Fruit fly (Drosophila melanogaster) whole organism, embryonic: ENCODE data around the gene twe.

Experiments
- Blimp-1 ChIP-seq: fragments of 200-800 bp; sonication (Bioruptor generic); optimal IDR thresholded peaks from 3 replicates; lab custom pipeline; 2018; ENCODE audit warnings: missing biosample characterization, missing genetic modification characterization, mild to moderate bottlenecking, moderate library complexity, missing genetic modification reagents
- CG10543 ChIP-seq: fragments of 200-800 bp; sonication (Bioruptor generic); optimal IDR thresholded peaks from 3 replicates; lab custom pipeline; 2017; ENCODE audit warnings: missing biosample characterization, mild to moderate bottlenecking, missing genetic modification characterization, moderate library complexity
- CG10565 ChIP-seq: fragments of 200-800 bp; sonication (Bioruptor generic); optimal IDR thresholded peaks from 3 replicates; lab custom pipeline; 2016; ENCODE audit warnings: missing biosample characterization, mild to moderate bottlenecking, missing genetic modification characterization
- CG11504 ChIP-seq: fragments of 200-800 bp; sonication (Bioruptor generic); optimal IDR thresholded peaks from 3 replicates; lab custom pipeline; 2019; ENCODE audit warnings: missing biosample characterization, mild to moderate bottlenecking, missing genetic modification characterization, moderate library complexity
- CG12299 ChIP-seq: fragments of 200-800 bp; sonication (Bioruptor generic); optimal IDR thresholded peaks from 2 replicates; lab custom pipeline; 2018; ENCODE audit warnings: missing biosample characterization, mild to moderate bottlenecking, missing genetic modification characterization
- CG13424 ChIP-seq: fragments of 200-800 bp; sonication (Bioruptor generic); optimal IDR thresholded peaks from 2 replicates; lab custom pipeline; 2019; ENCODE audit warnings: missing biosample characterization, mild to moderate bottlenecking, missing genetic modification characterization, moderate library complexity
- CG15269 ChIP-seq: fragments of 200-800 bp; sonication (Bioruptor generic); optimal IDR thresholded peaks from 2 replicates; lab custom pipeline; 2018; ENCODE audit warnings: missing biosample characterization, mild to moderate bottlenecking, missing genetic modification characterization, moderate library complexity
- CG17385 ChIP-seq: fragments of 200-800 bp; sonication (Bioruptor generic); optimal IDR thresholded peaks from 3 replicates; lab custom pipeline; 2018; ENCODE audit warnings: missing biosample characterization, mild to moderate bottlenecking, missing genetic modification characterization
- CG17829 ChIP-seq: fragments of 200-800 bp; optimal IDR thresholded peaks from 2 replicates; lab custom pipeline; 2019; ENCODE audit warnings: missing biosample characterization, mild to moderate bottlenecking, missing genetic modification characterization, moderate library complexity
- CG18619 ChIP-seq: fragments of 200-800 bp; sonication (Bioruptor generic); optimal IDR thresholded peaks from 3 replicates; lab custom pipeline; 2017; ENCODE audit warnings: missing biosample characterization, mild to moderate bottlenecking, missing genetic modification characterization
- CG2116 ChIP-seq: fragments of 200-800 bp; sonication (Bioruptor generic); optimal IDR thresholded peaks from 3 replicates; lab custom pipeline; 2018; ENCODE audit warnings: missing biosample characterization, mild to moderate bottlenecking, missing genetic modification characterization
- CG2199 ChIP-seq: fragments of 200-800 bp; sonication (Bioruptor generic); IDR thresholded peaks from 3 replicates; pipeline ENCODE4 v1.3.6; 2022; ENCODE audit warnings: missing biosample characterization, missing genetic modification characterization
- CG2678 ChIP-seq: fragments of 200-800 bp; sonication (Bioruptor generic); optimal IDR thresholded peaks from 3 replicates; lab custom pipeline; 2019; ENCODE audit warnings: missing biosample characterization, mild to moderate bottlenecking, missing genetic modification characterization, moderate library complexity
- CG31365 ChIP-seq: fragments of 200-800 bp; sonication (Bioruptor generic); optimal IDR thresholded peaks from 2 replicates; lab custom pipeline; 2018; ENCODE audit warnings: missing biosample characterization, mild to moderate bottlenecking, missing genetic modification characterization
- CG32532 ChIP-seq: fragments of 200-800 bp; sonication (Bioruptor generic); IDR thresholded peaks from 2 replicates; pipeline ENCODE4 v1.3.6; 2022; ENCODE audit warnings: missing biosample characterization, missing genetic modification characterization
- CG32767 ChIP-seq: fragments of 200-800 bp; sonication (Bioruptor generic); IDR thresholded peaks from 2 replicates; pipeline ENCODE4 v1.3.6; 2022; ENCODE audit warnings: missing biosample characterization, missing genetic modification characterization
- CG42726 ChIP-seq: fragments of 200-800 bp; sonication (Bioruptor generic); IDR thresholded peaks from 2 replicates; pipeline ENCODE4 v1.3.6; 2022; ENCODE audit warnings: missing biosample characterization, missing genetic modification characterization; ENCODE audit not compliant: partially characterized antibody
- CG8290 ChIP-seq, 3 experiments: fragments of 200-800 bp; sonication (Bioruptor generic); optimal IDR thresholded peaks; 2 replicates each; lab custom pipeline; 2016 to 2019; ENCODE audit warnings: missing biosample characterization in 3 of 3, missing genetic modification characterization in 3 of 3, mild to moderate bottlenecking in 2 of 3, moderate library complexity in 1 of 3
- CG8765 ChIP-seq: fragments of 200-800 bp; sonication (Bioruptor generic); IDR thresholded peaks from 2 replicates; pipeline ENCODE4 v1.3.6; 2022; ENCODE audit warnings: missing biosample characterization, missing genetic modification characterization
- CkIIα-i1 ChIP-seq: fragments of 200-800 bp; sonication (Bioruptor generic); IDR thresholded peaks from 2 replicates; pipeline ENCODE4 v1.3.6; 2022; ENCODE audit warnings: missing biosample characterization, missing genetic modification characterization
- Dip3 ChIP-seq: fragments of 200-800 bp; sonication (Bioruptor generic); optimal IDR thresholded peaks from 3 replicates; lab custom pipeline; 2016; ENCODE audit warnings: missing biosample characterization, missing genetic modification characterization
- Dll ChIP-seq: fragments of 200-800 bp; sonication (Bioruptor generic); IDR thresholded peaks from 4 replicates; pipeline ENCODE4 v1.3.6; 2022; ENCODE audit warnings: missing biosample characterization, missing genetic modification characterization; ENCODE audit not compliant: partially characterized antibody
- Dp ChIP-seq: fragments of 200-800 bp; sonication (Bioruptor generic); optimal IDR thresholded peaks from 2 replicates; lab custom pipeline; 2018; ENCODE audit warnings: missing biosample characterization, mild to moderate bottlenecking, missing genetic modification characterization, moderate library complexity
- Ets97D ChIP-seq: fragments of 200-800 bp; sonication (Bioruptor generic); optimal IDR thresholded peaks from 3 replicates; lab custom pipeline; 2016; ENCODE audit warnings: missing biosample characterization, missing genetic modification characterization
- Fer2 ChIP-seq: fragments of 200-800 bp; sonication (Bioruptor generic); optimal IDR thresholded peaks from 2 replicates; lab custom pipeline; 2018; ENCODE audit warnings: missing biosample characterization, mild to moderate bottlenecking, missing genetic modification characterization, moderate library complexity
- Jarid2 ChIP-seq: fragments of 200-800 bp; sonication (Bioruptor generic); optimal IDR thresholded peaks from 3 replicates; lab custom pipeline; 2017; ENCODE audit warnings: mild to moderate bottlenecking, missing biosample characterization, missing genetic modification reagents, missing genetic modification characterization
- Kr ChIP-seq: fragments of 200-800 bp; sonication (Bioruptor generic); optimal IDR thresholded peaks from 2 replicates; lab custom pipeline; 2017; ENCODE audit warnings: missing biosample characterization, mild to moderate bottlenecking, missing genetic modification characterization
- MTF-1 ChIP-seq: fragments of 200-800 bp; sonication (Bioruptor generic); optimal IDR thresholded peaks from 2 replicates; lab custom pipeline; 2018; ENCODE audit warnings: missing biosample characterization, mild to moderate bottlenecking, missing genetic modification characterization, borderline replicate concordance
- Mrtf ChIP-seq: fragments of 200-800 bp; sonication (Bioruptor generic); IDR thresholded peaks from 3 replicates; pipeline ENCODE4 v1.3.6; 2022; ENCODE audit warnings: missing biosample characterization, missing genetic modification characterization
- NK7.1 ChIP-seq: fragments of 200-800 bp; sonication (Bioruptor generic); optimal IDR thresholded peaks from 3 replicates; lab custom pipeline; 2016; ENCODE audit warnings: missing biosample characterization, missing genetic modification characterization
- Opbp ChIP-seq: fragments of 200-800 bp; sonication (Bioruptor generic); IDR thresholded peaks from 3 replicates; pipeline ENCODE4 v1.3.6; 2022; ENCODE audit warnings: missing biosample characterization, missing genetic modification characterization; ENCODE audit not compliant: partially characterized antibody
- Pdp1 ChIP-seq, 2 experiments: fragments of 200-800 bp; sonication (Bioruptor generic); optimal IDR thresholded peaks; 3 replicates each; lab custom pipeline; 2016; ENCODE audit warnings: missing biosample characterization in 2 of 2, missing genetic modification characterization in 2 of 2, mild to moderate bottlenecking in 1 of 2, moderate library complexity in 1 of 2
- Stat92E ChIP-seq, 3 experiments: fragments of >200 bp in 2 of 3; fragments of 200-800 bp in 1 of 3; sonication (Bioruptor generic) in 1 of 3; optimal IDR thresholded peaks; 2 replicates each; lab custom pipeline; 2017 to 2019; ENCODE audit warnings: missing biosample characterization in 3 of 3, missing genetic modification characterization in 3 of 3, mild to moderate bottlenecking in 1 of 3, moderate library complexity in 1 of 3
- YL-1 ChIP-seq: fragments of 200-800 bp; sonication (Bioruptor generic); optimal IDR thresholded peaks from 3 replicates; lab custom pipeline; 2017; ENCODE audit warnings: missing biosample characterization, mild to moderate bottlenecking, missing genetic modification characterization
- cato ChIP-seq: fragments of 200-800 bp; sonication (Bioruptor generic); optimal IDR thresholded peaks from 2 replicates; lab custom pipeline; 2016; ENCODE audit warnings: missing biosample characterization, missing genetic modification characterization, borderline replicate concordance
- cg ChIP-seq: fragments of 200-800 bp; sonication (Bioruptor generic); optimal IDR thresholded peaks from 3 replicates; lab custom pipeline; 2019; ENCODE audit warnings: missing biosample characterization, mild to moderate bottlenecking, missing genetic modification characterization, moderate library complexity
- chif ChIP-seq, 2 experiments: fragments of 200-800 bp; sonication (Bioruptor generic); optimal IDR thresholded peaks; 3 replicates each; lab custom pipeline; 2016; ENCODE audit warnings: missing biosample characterization in 2 of 2, missing genetic modification characterization in 2 of 2
- dati ChIP-seq: fragments of 200-800 bp; sonication (Bioruptor generic); IDR thresholded peaks from 2 replicates; pipeline ENCODE4 v1.3.6; 2022; ENCODE audit warnings: missing biosample characterization, missing genetic modification characterization
- dysf ChIP-seq: fragments of 200-800 bp; sonication (Bioruptor generic); IDR thresholded peaks from 3 replicates; pipeline ENCODE4 v1.3.6; 2022; ENCODE audit warnings: missing biosample characterization, missing genetic modification characterization
- fru ChIP-seq: fragments of >200 bp; optimal IDR thresholded peaks from 2 replicates; lab custom pipeline; 2017
- hth ChIP-seq: fragments of >200 bp; optimal IDR thresholded peaks from 2 replicates; lab custom pipeline; 2017; ENCODE audit warnings: inconsistent platforms
- insv ChIP-seq, 2 experiments: fragments of 200-800 bp; sonication (Bioruptor generic); optimal IDR thresholded peaks; 3 replicates each; lab custom pipeline; 2016 to 2018; ENCODE audit warnings: missing biosample characterization in 2 of 2, missing genetic modification characterization in 2 of 2
- ken ChIP-seq: fragments of 200-800 bp; sonication (Bioruptor generic); IDR thresholded peaks from 3 replicates; pipeline ENCODE4 v1.3.6; 2022; ENCODE audit warnings: missing biosample characterization, missing genetic modification characterization
- lola ChIP-seq, 3 experiments: fragments of >200 bp in 2 of 3; fragments of 200-800 bp in 1 of 3; sonication (Bioruptor generic) in 1 of 3; optimal IDR thresholded peaks; 2 replicates each; lab custom pipeline; 2017 to 2019; ENCODE audit warnings: missing biosample characterization in 3 of 3, missing genetic modification characterization in 3 of 3, mild to moderate bottlenecking in 1 of 3, moderate library complexity in 1 of 3
- lov ChIP-seq, 2 experiments: fragments of 200-800 bp in 1 of 2; fragments of >200 bp in 1 of 2; sonication (Bioruptor generic) in 1 of 2; IDR thresholded peaks in 1 of 2; optimal IDR thresholded peaks in 1 of 2; 2 replicates in 1 of 2; 3 replicates in 1 of 2; pipeline versions ENCODE4 v1.3.6 to Lab custom; 2017 to 2022; ENCODE audit warnings: missing biosample characterization in 1 of 2, missing genetic modification characterization in 1 of 2
- p53 ChIP-seq: fragments of 200-800 bp; sonication (Bioruptor generic); optimal IDR thresholded peaks from 2 replicates; lab custom pipeline; 2016; ENCODE audit warnings: missing biosample characterization, missing genetic modification characterization
- ttk ChIP-seq: fragments of 200-800 bp; sonication (Bioruptor generic); IDR thresholded peaks from 2 replicates; pipeline ENCODE4 v2.1.2; 2022; ENCODE audit warnings: missing biosample characterization, missing genetic modification characterization
- usp ChIP-seq: fragments of >200 bp; optimal IDR thresholded peaks from 2 replicates; lab custom pipeline; 2017; ENCODE audit warnings: missing biosample characterization, missing genetic modification characterization

The twe gene

dm6 chr2L:16279774-16280252 is 18.1 kb upstream of the twe start (continued):
- TF ChIP-seq fru (no peak), YL-1 (GFP tag; lab: Kevin White, UChicago) (peak; percentile 21), Dp (GFP tag; lab: Kevin White, UChicago) (no peak), Dip3 (peak; percentile 54), CG2116 (GFP tag; lab: Kevin White, UChicago) (peak; percentile 58), Dll (GFP tag; lab: Robert Waterston, UW) (no peak), dysf (GFP tag; lab: Robert Waterston, UW) (peak; percentile 88), CG32532 (GFP tag; lab: Robert Waterston, UW) (peak; percentile 51; the same call in 1 of the 2 replicates), CG8765 (no peak), cato (GFP tag; lab: Kevin White, UChicago) (peak; percentile 90), p53 (no peak), Opbp (GFP tag; lab: Robert Waterston, UW) (0 out of 3 replicates have a peak, but pooled peaks have one; percentile 9), NK7.1 (GFP tag; lab: Kevin White, UChicago) (peak; percentile 62), hth (lab: Kevin White, UChicago) (no peak), Kr (GFP tag; lab: Kevin White, UChicago) (no peak), CG17385 (GFP tag; lab: Kevin White, UChicago) (peak; percentile 71), CG17829 (tag; lab: Kevin White, UChicago) (peak; percentile 94), lov (optimal IDR thresholded peaks at IDR 0.05; lab: Kevin White, UChicago) (no peak), lov (GFP tag; IDR thresholded peaks at IDR 0.05; lab: Robert Waterston, UW) (no peak; the same call in 2 of the 3 replicates), Pdp1 (GFP tag; optimal IDR thresholded peaks at IDR 0.05; lab: Kevin White, UChicago) (peak; percentile 86 to 91), insv (GFP tag; optimal IDR thresholded peaks at IDR 0.05; lab: Kevin White, UChicago) (peak in 1 of 2 experiments; percentile 53), CG2199 (GFP tag; lab: Robert Waterston, UW) (peak; percentile 90), Jarid2 (GFP tag; lab: Kevin White, UChicago) (peak; percentile 73), CG31365 (tag; lab: Kevin White, UChicago) (peak; percentile 51), Fer2 (tag; lab: Kevin White, UChicago) (peak; percentile 47), CG11504 (peak; percentile 96), CkIIα-i1 (no peak), CG10565 (GFP tag; lab: Kevin White, UChicago) (peak; percentile 45), Mrtf (GFP tag; lab: Robert Waterston, UW) (peak; percentile 67; the same call in 1 of the 3 replicates), Ets97D (GFP tag; lab: Kevin White, UChicago) (peak; percentile 68), CG2678 (peak; percentile 95), Stat92E (GFP tag; optimal IDR thresholded peaks at IDR 0.05; lab: Kevin White, UChicago) (no peak), Blimp-1 (GFP tag; lab: Kevin White, UChicago) (peak; percentile 91), CG32767 (GFP tag; lab: Robert Waterston, UW) (peak; percentile 84), ttk (GFP tag; lab: Robert Waterston, UW) (peak; percentile 76), lola (GFP tag; optimal IDR thresholded peaks at IDR 0.05; lab: Kevin White, UChicago) (peak in 1 of 3 experiments; percentile 94), MTF-1 (GFP tag; lab: Kevin White, UChicago) (peak; percentile 51), cg (peak; percentile 66), chif (GFP tag; optimal IDR thresholded peaks at IDR 0.05; lab: Kevin White, UChicago) (peak; percentile 86 to 94), CG42726 (GFP tag; lab: Robert Waterston, UW) (no peak), CG10543 (GFP tag; lab: Kevin White, UChicago) (peak; percentile 66), dati (GFP tag; lab: Robert Waterston, UW) (no peak), CG12299 (peak; percentile 75), CG13424 (tag; lab: Kevin White, UChicago) (peak; percentile 95), CG8290 (GFP tag; optimal IDR thresholded peaks at IDR 0.05; lab: Kevin White, UChicago) (peak; percentile 73), CG8290 (tag; optimal IDR thresholded peaks at IDR 0.05; lab: Kevin White, UChicago) (peak; percentile 64 to 75), usp (GFP tag; lab: Kevin White, UChicago) (no peak), CG15269 (tag; lab: Kevin White, UChicago) (peak; percentile 94), ken (peak; percentile 79; the same call in 2 of the 3 replicates), CG18619 (GFP tag; lab: Kevin White, UChicago) (peak; percentile 90)
